Worm (Caenorhabditis elegans) whole organism, L2 larva: ENCODE results near the gene arc-1.

ENCODE experiments used
- alr-1 ChIP-seq: fragments of 150-350 bp; optimal IDR thresholded peaks from 2 replicates; lab custom pipeline; 2014; ENCODE audit warnings: missing biosample characterization, missing genetic modification characterization
- ama-1 ChIP-seq: fragments of 150-350 bp; optimal IDR thresholded peaks from 2 replicates; lab custom pipeline; 2018; ENCODE audit warnings: inconsistent platforms
- ceh-16 ChIP-seq: fragments of 150-350 bp; optimal IDR thresholded peaks from 2 replicates; lab custom pipeline; 2014; ENCODE audit warnings: missing biosample characterization, missing genetic modification characterization
- crh-2 ChIP-seq: sonication (generic microtip); optimal IDR thresholded peaks from 2 replicates; lab custom pipeline; 2017; ENCODE audit warnings: missing biosample characterization, missing genetic modification characterization
- fos-1 ChIP-seq: fragments of 150-350 bp; optimal IDR thresholded peaks from 2 replicates; lab custom pipeline; 2014; ENCODE audit warnings: missing biosample characterization, missing genetic modification characterization
- lin-13 ChIP-seq: fragments of 150-350 bp; optimal IDR thresholded peaks from 2 replicates; lab custom pipeline; 2014; ENCODE audit warnings: missing biosample characterization, missing genetic modification reagents, missing genetic modification characterization
- lin-39 ChIP-seq: fragments of 150-350 bp; optimal IDR thresholded peaks from 2 replicates; lab custom pipeline; 2014; ENCODE audit warnings: missing biosample characterization, missing genetic modification reagents, missing genetic modification characterization
- mdl-1 ChIP-seq, 2 experiments: fragments of 150-350 bp in 1 of 2; sonication (generic microtip) in 1 of 2; optimal IDR thresholded peaks; 2 replicates each; lab custom pipeline; 2017; ENCODE audit warnings: missing biosample characterization in 2 of 2, missing genetic modification characterization in 2 of 2
- nhr-10 ChIP-seq: sonication (generic microtip); optimal IDR thresholded peaks from 2 replicates; lab custom pipeline; 2017; ENCODE audit warnings: missing biosample characterization, missing genetic modification characterization
- nhr-11 ChIP-seq: fragments of 150-350 bp; optimal IDR thresholded peaks from 2 replicates; lab custom pipeline; 2014; ENCODE audit warnings: missing biosample characterization, missing genetic modification characterization
- nhr-12 ChIP-seq: fragments of 150-350 bp; optimal IDR thresholded peaks from 2 replicates; lab custom pipeline; 2014; ENCODE audit warnings: missing biosample characterization, missing genetic modification characterization
- unc-62 ChIP-seq: fragments of 150-350 bp; optimal IDR thresholded peaks from 2 replicates; lab custom pipeline; 2014; ENCODE audit warnings: missing biosample characterization, missing genetic modification reagents, missing genetic modification characterization
- zag-1 ChIP-seq: fragments of 150-350 bp; optimal IDR thresholded peaks from 2 replicates; lab custom pipeline; 2014; ENCODE audit warnings: missing biosample characterization, missing genetic modification characterization

DNA sequence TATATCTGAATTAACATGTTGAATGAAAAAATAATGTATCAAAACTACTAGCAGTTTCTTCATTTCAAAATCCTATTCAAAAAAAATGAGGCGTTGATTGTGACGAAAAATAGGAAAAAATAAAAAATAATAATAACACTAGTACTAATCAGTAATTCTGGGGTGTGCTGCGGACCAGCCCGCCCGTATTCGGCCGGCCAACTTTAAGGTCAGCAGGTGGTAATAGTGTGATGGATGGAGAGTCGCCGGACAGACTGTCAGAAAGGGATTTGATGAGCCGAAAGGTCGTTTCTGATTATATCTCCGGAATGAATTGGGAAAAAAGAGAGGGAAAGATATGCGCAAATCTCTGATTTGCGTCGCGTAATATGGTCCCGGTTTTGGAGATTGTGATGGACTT, 49.7 kb downstream of the arc-1 start, which contains the start of gene cutl-2:
- TF ChIP-seq nhr-10 (tag; lab: Kevin White, UChicago) (no peak), crh-2 (tag; lab: Kevin White, UChicago) (no peak), unc-62 (GFP tag; lab: Kevin White, UChicago) (no peak), mdl-1 (tag; optimal IDR thresholded peaks at IDR 0.05; lab: Kevin White, UChicago) (no peak), alr-1 (tag; lab: Kevin White, UChicago) (no peak), ama-1 (no peak), nhr-11 (tag; lab: Kevin White, UChicago) (no peak), ceh-16 (tag; lab: Kevin White, UChicago) (no peak), lin-13 (GFP tag; lab: Kevin White, UChicago) (no peak), fos-1 (tag; lab: Kevin White, UChicago) (no peak), lin-39 (tag; lab: Kevin White, UChicago) (no peak), zag-1 (tag; lab: Kevin White, UChicago) (no peak), nhr-12 (tag; lab: Kevin White, UChicago) (no peak)
